Worm (Caenorhabditis elegans): ENCODE results near the gene T02G5.14.

DNA sequence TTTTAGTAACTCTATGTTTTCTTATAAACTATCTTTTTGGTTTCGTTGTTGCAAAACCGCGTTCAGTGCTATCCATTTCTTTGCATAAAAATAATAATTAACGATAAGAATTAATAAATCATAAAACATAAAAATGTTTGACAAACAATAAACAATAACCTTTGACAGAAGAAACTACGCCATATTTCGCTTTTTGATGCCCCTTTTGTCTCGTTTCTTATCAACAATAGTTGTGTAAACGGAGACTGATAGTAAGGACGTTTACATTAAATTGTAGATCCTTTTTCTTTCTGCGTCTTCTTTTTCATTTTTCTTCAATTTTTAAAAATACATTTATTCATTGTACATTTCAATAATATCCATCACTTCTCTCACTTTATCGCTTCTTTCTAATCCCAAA, 54.9 kb downstream of the T02G5.14 start:
- no peak for TF ChIP-seq sox-4 (tag; optimal IDR thresholded peaks at IDR 0.05)
- no peak for TF ChIP-seq dmd-4 (tag; optimal IDR thresholded peaks at IDR 0.05; ENCODE audit: borderline replicate concordance)

Data from whole organism, late embryonic.